Fruit fly (Drosophila melanogaster) whole organism, wandering third instar larva: ENCODE measurements around the gene Prx2.

Source experiments
- Vsx2 ChIP-seq: fragments of 200-300, 225-300 bp; sonication (Bioruptor generic); optimal IDR thresholded peaks from 2 replicates; lab custom pipeline; 2018; ENCODE audit warnings: missing biosample characterization, missing genetic modification characterization; ENCODE audit not compliant: partially characterized antibody
- lola ChIP-seq: fragments of >200 bp; optimal IDR thresholded peaks from 2 replicates; lab custom pipeline; 2017; ENCODE audit warnings: missing biosample characterization, missing genetic modification characterization

- TF ChIP-seq Vsx2 (GFP tag; lab: Kevin White, UChicago) = no peak
- no peak for TF ChIP-seq lola
Measured at dm6 chrX:13302315-13302614, 27.4 kb upstream of the Prx2 start, which contains the start of gene CG1764.
